Fruit fly (Drosophila melanogaster) whole organism, embryonic: ENCODE data around the gene st.

ENCODE experiments used
- Bgb ChIP-seq: fragments of 200-800 bp; sonication (Bioruptor generic); IDR thresholded peaks from 2 replicates; pipeline ENCODE4 v1.3.6; 2022; ENCODE audit warnings: missing biosample characterization, missing genetic modification characterization; ENCODE audit not compliant: partially characterized antibody
- CG10147 ChIP-seq: fragments of 200-800 bp; sonication (Bioruptor generic); optimal IDR thresholded peaks from 2 replicates; lab custom pipeline; 2019; ENCODE audit warnings: missing biosample characterization, mild to moderate bottlenecking, missing genetic modification characterization, moderate library complexity
- CG10209 ChIP-seq: fragments of 200-800 bp; sonication (Bioruptor generic); optimal IDR thresholded peaks from 3 replicates; lab custom pipeline; 2017; ENCODE audit warnings: missing biosample characterization, mild to moderate bottlenecking, missing genetic modification characterization, missing genetic modification reagents
- CG10274 ChIP-seq: fragments of 200-800 bp; sonication (Bioruptor generic); optimal IDR thresholded peaks from 3 replicates; lab custom pipeline; 2017; ENCODE audit warnings: missing biosample characterization, mild to moderate bottlenecking, missing genetic modification characterization
- CG10431 ChIP-seq: fragments of 200-800 bp; sonication (Bioruptor generic); optimal IDR thresholded peaks from 3 replicates; lab custom pipeline; 2018; ENCODE audit warnings: missing biosample characterization, mild to moderate bottlenecking, missing genetic modification characterization
- CG13287 ChIP-seq: fragments of 200-800 bp; sonication (Bioruptor generic); IDR thresholded peaks from 2 replicates; pipeline ENCODE4 v1.3.6; 2022; ENCODE audit warnings: missing biosample characterization, missing genetic modification characterization; ENCODE audit not compliant: partially characterized antibody
- CG16815 ChIP-seq: fragments of 200-800 bp; sonication (Bioruptor generic); optimal IDR thresholded peaks from 3 replicates; lab custom pipeline; 2017; ENCODE audit warnings: missing biosample characterization, mild to moderate bottlenecking, missing genetic modification characterization
- CG31388 ChIP-seq: fragments of 200-800 bp; sonication (Bioruptor generic); optimal IDR thresholded peaks from 2 replicates; lab custom pipeline; 2016; ENCODE audit warnings: missing biosample characterization, missing genetic modification characterization
- CG3163 ChIP-seq: fragments of 200-800 bp; sonication (Bioruptor generic); optimal IDR thresholded peaks from 3 replicates; lab custom pipeline; 2016; ENCODE audit warnings: missing biosample characterization, missing genetic modification characterization
- CG34224 ChIP-seq: fragments of 200-800 bp; sonication (Bioruptor generic); IDR thresholded peaks from 3 replicates; pipeline ENCODE4 v1.3.6; 2022; ENCODE audit warnings: missing biosample characterization, missing genetic modification characterization; ENCODE audit not compliant: partially characterized antibody
- CG43689 ChIP-seq: fragments of 200-800 bp; sonication (Bioruptor generic); IDR thresholded peaks from 2 replicates; pipeline ENCODE4 v1.3.6; 2022; ENCODE audit warnings: missing biosample characterization, missing genetic modification characterization
- CG4404 ChIP-seq: fragments of 200-800 bp; sonication (Bioruptor generic); IDR thresholded peaks from 2 replicates; pipeline ENCODE4 v1.3.6; 2022; ENCODE audit warnings: missing biosample characterization, missing genetic modification characterization
- CG4730 ChIP-seq: fragments of 200-800 bp; sonication (Bioruptor generic); IDR thresholded peaks from 2 replicates; pipeline ENCODE4 v1.3.6; 2022; ENCODE audit warnings: missing biosample characterization, missing genetic modification characterization
- CG6272 ChIP-seq: fragments of 200-800 bp; sonication (Bioruptor generic); IDR thresholded peaks from 2 replicates; pipeline ENCODE4 v1.3.6; 2022; ENCODE audit warnings: missing biosample characterization, missing genetic modification characterization
- CG7963 ChIP-seq: fragments of 200-800 bp; sonication (Bioruptor generic); IDR thresholded peaks from 3 replicates; pipeline ENCODE4 v1.3.6; 2022; ENCODE audit warnings: missing biosample characterization, missing genetic modification characterization; ENCODE audit not compliant: partially characterized antibody
- Dfd ChIP-seq, 2 experiments: fragments of >200 bp; optimal IDR thresholded peaks; 2 replicates each; lab custom pipeline; 2017; ENCODE audit warnings: missing biosample characterization in 2 of 2, missing genetic modification characterization in 2 of 2
- Dip3 ChIP-seq: fragments of 200-800 bp; sonication (Bioruptor generic); optimal IDR thresholded peaks from 3 replicates; lab custom pipeline; 2016; ENCODE audit warnings: missing biosample characterization, missing genetic modification characterization
- Eip74EF ChIP-seq, 2 experiments: fragments of 200-800 bp in 1 of 2; fragments of >200 bp in 1 of 2; sonication (Bioruptor generic) in 1 of 2; optimal IDR thresholded peaks; 2 replicates each; lab custom pipeline; 2017 to 2019; ENCODE audit warnings: missing biosample characterization in 2 of 2, missing genetic modification characterization in 2 of 2, mild to moderate bottlenecking in 1 of 2, moderate library complexity in 1 of 2
- Fer1 ChIP-seq: fragments of 200-800 bp; sonication (Bioruptor generic); optimal IDR thresholded peaks from 2 replicates; lab custom pipeline; 2017; ENCODE audit warnings: missing biosample characterization, mild to moderate bottlenecking, missing genetic modification characterization
- Hr51 ChIP-seq, 2 experiments: fragments of 200-800 bp; sonication (Bioruptor generic); optimal IDR thresholded peaks; 2 replicates in 1 of 2; 3 replicates in 1 of 2; lab custom pipeline; 2016 to 2018; ENCODE audit warnings: missing biosample characterization in 2 of 2, missing genetic modification characterization in 2 of 2, mild to moderate bottlenecking in 1 of 2, moderate library complexity in 1 of 2
- Vsx1 ChIP-seq: fragments of 200-800 bp; sonication (Bioruptor generic); optimal IDR thresholded peaks from 2 replicates; lab custom pipeline; 2017; ENCODE audit warnings: missing biosample characterization, mild to moderate bottlenecking, missing genetic modification characterization, missing genetic modification reagents
- ac ChIP-seq: fragments of 200-800 bp; sonication (Bioruptor generic); optimal IDR thresholded peaks from 3 replicates; lab custom pipeline; 2017; ENCODE audit warnings: missing biosample characterization, mild to moderate bottlenecking, missing genetic modification characterization
- ase ChIP-seq: fragments of 200-800 bp; sonication (Bioruptor generic); IDR thresholded peaks from 3 replicates; pipeline ENCODE4 v1.3.6; 2022; ENCODE audit warnings: missing biosample characterization, missing genetic modification characterization
- cad ChIP-seq: fragments of >200 bp; optimal IDR thresholded peaks from 2 replicates; lab custom pipeline; 2017; ENCODE audit warnings: missing biosample characterization, missing genetic modification characterization
- cato ChIP-seq: fragments of 200-800 bp; sonication (Bioruptor generic); optimal IDR thresholded peaks from 2 replicates; lab custom pipeline; 2016; ENCODE audit warnings: missing biosample characterization, missing genetic modification characterization, borderline replicate concordance
- cwo ChIP-seq: fragments of 200-800 bp; sonication (Bioruptor generic); optimal IDR thresholded peaks from 3 replicates; lab custom pipeline; 2017; ENCODE audit warnings: missing biosample characterization, missing genetic modification characterization, mild to moderate bottlenecking, moderate library complexity, missing genetic modification reagents
- eve ChIP-seq, 2 experiments: fragments of >200 bp; optimal IDR thresholded peaks; 2 replicates each; lab custom pipeline; 2017; ENCODE audit warnings: missing biosample characterization in 2 of 2, missing genetic modification characterization in 2 of 2
- eyg ChIP-seq: fragments of 200-800 bp; sonication (Bioruptor generic); optimal IDR thresholded peaks from 3 replicates; lab custom pipeline; 2016; ENCODE audit warnings: missing biosample characterization, missing genetic modification characterization
- fd3F ChIP-seq: fragments of 200-800 bp; sonication (Bioruptor generic); optimal IDR thresholded peaks from 2 replicates; lab custom pipeline; 2018; ENCODE audit warnings: missing biosample characterization, mild to moderate bottlenecking, missing genetic modification characterization, moderate library complexity
- hth ChIP-seq: fragments of >200 bp; optimal IDR thresholded peaks from 2 replicates; lab custom pipeline; 2017; ENCODE audit warnings: inconsistent platforms
- ken ChIP-seq: fragments of 200-800 bp; sonication (Bioruptor generic); IDR thresholded peaks from 3 replicates; pipeline ENCODE4 v1.3.6; 2022; ENCODE audit warnings: missing biosample characterization, missing genetic modification characterization
- lab ChIP-seq: fragments of 200-800 bp; sonication (Bioruptor generic); optimal IDR thresholded peaks from 3 replicates; lab custom pipeline; 2017; ENCODE audit warnings: missing biosample characterization, missing genetic modification characterization, mild to moderate bottlenecking, moderate library complexity, missing genetic modification reagents
- lilli ChIP-seq: fragments of 200-800 bp; sonication (Bioruptor generic); optimal IDR thresholded peaks from 3 replicates; lab custom pipeline; 2016; ENCODE audit warnings: missing biosample characterization, missing genetic modification characterization
- oc ChIP-seq: fragments of 200-800 bp; sonication (Bioruptor generic); optimal IDR thresholded peaks from 2 replicates; lab custom pipeline; 2018; ENCODE audit warnings: missing biosample characterization, mild to moderate bottlenecking, missing genetic modification characterization, moderate library complexity
- org-1 ChIP-seq: fragments of 200-800 bp; sonication (Bioruptor generic); optimal IDR thresholded peaks from 2 replicates; lab custom pipeline; 2017; ENCODE audit warnings: missing biosample characterization, missing genetic modification characterization
- pita ChIP-seq: fragments of 200-800 bp; sonication (Bioruptor generic); optimal IDR thresholded peaks from 2 replicates; lab custom pipeline; 2017; ENCODE audit warnings: missing biosample characterization, mild to moderate bottlenecking, missing genetic modification characterization
- salm ChIP-seq: fragments of 200-800 bp; sonication (Bioruptor generic); optimal IDR thresholded peaks from 2 replicates; lab custom pipeline; 2018; ENCODE audit warnings: missing biosample characterization, mild to moderate bottlenecking, missing genetic modification characterization
- sim ChIP-seq: fragments of 200-800 bp; sonication (Bioruptor generic); IDR thresholded peaks from 2 replicates; pipeline ENCODE4 v1.3.6; 2022; ENCODE audit warnings: missing biosample characterization, missing genetic modification characterization
- sima ChIP-seq: fragments of 200-800 bp; sonication (Bioruptor generic); optimal IDR thresholded peaks from 2 replicates; lab custom pipeline; 2016; ENCODE audit warnings: missing biosample characterization, missing genetic modification characterization
- so ChIP-seq: fragments of 200-800 bp; sonication (Bioruptor generic); IDR thresholded peaks from 3 replicates; pipeline ENCODE4 v1.3.6; 2022; ENCODE audit warnings: missing biosample characterization, missing genetic modification characterization
- tap ChIP-seq: fragments of 200-800 bp; optimal IDR thresholded peaks from 3 replicates; lab custom pipeline; 2019; ENCODE audit warnings: missing biosample characterization, mild to moderate bottlenecking, missing genetic modification characterization, moderate library complexity
- tgo ChIP-seq: fragments of 200-800 bp; sonication (Bioruptor generic); IDR thresholded peaks from 3 replicates; pipeline ENCODE4 v1.3.6; 2022; ENCODE audit warnings: missing biosample characterization, missing genetic modification characterization
- zen ChIP-seq: fragments of 200-800 bp; sonication (Bioruptor generic); optimal IDR thresholded peaks from 3 replicates; lab custom pipeline; 2018; ENCODE audit warnings: missing biosample characterization, mild to moderate bottlenecking, missing genetic modification characterization, moderate library complexity

st gene

dm6 chr3L:16480408-16481193, 16.9 kb upstream of the st start (continued):
- no peak for TF ChIP-seq CG13287
- TF ChIP-seq CG43689 (GFP tag; lab: Robert Waterston, UW), result peak; percentile 81
- TF ChIP-seq tap, result peak; percentile 98
- no peak for TF ChIP-seq CG34224
- peak; percentile 93 for TF ChIP-seq Fer1 (GFP tag; lab: Kevin White, UChicago)
- TF ChIP-seq CG6272 (GFP tag; lab: Robert Waterston, UW), result peak; percentile 93
- peak; percentile 87 for TF ChIP-seq CG10274
- no peak for TF ChIP-seq hth
- TF ChIP-seq eyg (GFP tag; lab: Kevin White, UChicago), result peak; percentile 90
- TF ChIP-seq Dip3, result peak; percentile 90
- TF ChIP-seq so, result peak; percentile 96
- TF ChIP-seq CG7963 (GFP tag; lab: Robert Waterston, UW), result no peak
- peak; percentile 2 to 99 for TF ChIP-seq eve (GFP tag; optimal IDR thresholded peaks at IDR 0.05; lab: Kevin White, UChicago)
- peak; percentile 94 for TF ChIP-seq lilli (GFP tag; lab: Kevin White, UChicago)
- peak; percentile 98 for TF ChIP-seq oc
- peak in 1 of 2 experiments; percentile 95 for TF ChIP-seq Eip74EF (GFP tag; optimal IDR thresholded peaks at IDR 0.05; lab: Kevin White, UChicago)
- peak; percentile 97 for TF ChIP-seq CG16815 (GFP tag; lab: Kevin White, UChicago)
- peak; percentile 97 for TF ChIP-seq ken (GFP tag; lab: Robert Waterston, UW)
- TF ChIP-seq cato, result peak; percentile 97
- TF ChIP-seq CG31388 (GFP tag; lab: Kevin White, UChicago), result peak; percentile 93
- TF ChIP-seq CG3163 (GFP tag; lab: Kevin White, UChicago), result peak; percentile 83
- peak; percentile 96 for TF ChIP-seq ase (GFP tag; lab: Robert Waterston, UW)
- TF ChIP-seq Bgb, result no peak; the same call in 1 of the 2 replicates
- peak; percentile 91 for TF ChIP-seq CG10431 (GFP tag; lab: Kevin White, UChicago)
- peak; percentile 90 for TF ChIP-seq CG10147 (GFP tag; lab: Kevin White, UChicago)
- TF ChIP-seq cad (GFP tag; lab: Kevin White, UChicago), result no peak
- TF ChIP-seq zen (tag; lab: Kevin White, UChicago), result peak; percentile 96
- TF ChIP-seq ac (GFP tag; lab: Kevin White, UChicago), result peak; percentile 96
- no peak for TF ChIP-seq Dfd (GFP tag; optimal IDR thresholded peaks at IDR 0.05; lab: Kevin White, UChicago)
- TF ChIP-seq cwo (GFP tag; lab: Kevin White, UChicago), result peak; percentile 93
- TF ChIP-seq fd3F (GFP tag; lab: Kevin White, UChicago), result peak; percentile 90
- peak; percentile 97 for TF ChIP-seq lab (GFP tag; lab: Kevin White, UChicago)
- peak; percentile 91 for TF ChIP-seq sima (GFP tag; lab: Kevin White, UChicago)
- TF ChIP-seq tgo, result peak; percentile 97
- peak; percentile 96 for TF ChIP-seq CG10209
- no peak for TF ChIP-seq pita (GFP tag; lab: Kevin White, UChicago)
- TF ChIP-seq CG4404 (GFP tag; lab: Robert Waterston, UW), result peak; percentile 95
- TF ChIP-seq Vsx1, result peak; percentile 87
- peak; percentile 95 for TF ChIP-seq org-1
- peak; percentile 95 for TF ChIP-seq CG4730
- peak; percentile 95 for TF ChIP-seq salm (tag; lab: Kevin White, UChicago)
- TF ChIP-seq Hr51 (GFP tag; optimal IDR thresholded peaks at IDR 0.05; lab: Kevin White, UChicago), result peak; percentile 93 to 96
- peak; percentile 98 for TF ChIP-seq sim (GFP tag; lab: Robert Waterston, UW)
